Fruit fly (Drosophila melanogaster) whole organism, wandering third instar larva: ENCODE data around the gene CG5199.

Source experiments
- Abd-B ChIP-seq: fragments of >200 bp; optimal IDR thresholded peaks from 2 replicates; lab custom pipeline; 2017; ENCODE audit warnings: missing biosample characterization, missing genetic modification characterization
- CG9705 ChIP-seq: fragments of 200-800 bp; sonication (Bioruptor generic); optimal IDR thresholded peaks from 2 replicates; lab custom pipeline; 2018; ENCODE audit warnings: missing biosample characterization, mild to moderate bottlenecking, missing genetic modification characterization
- Dfd ChIP-seq: fragments of >200 bp; optimal IDR thresholded peaks from 2 replicates; lab custom pipeline; 2017; ENCODE audit warnings: missing biosample characterization, missing genetic modification characterization
- GATAd ChIP-seq: sonication (Bioruptor generic); optimal IDR thresholded peaks from 2 replicates; lab custom pipeline; 2016; ENCODE audit warnings: missing biosample characterization, missing genetic modification characterization
- HLH106 ChIP-seq: fragments of 200-800 bp; optimal IDR thresholded peaks from 3 replicates; lab custom pipeline; 2019; ENCODE audit warnings: missing biosample characterization, mild to moderate bottlenecking, missing genetic modification characterization, moderate library complexity
- Hnf4 ChIP-seq: fragments of 200-800 bp; sonication (Bioruptor generic); optimal IDR thresholded peaks from 2 replicates; lab custom pipeline; 2016; ENCODE audit warnings: missing biosample characterization, mild to moderate bottlenecking, missing genetic modification characterization
- Hr78 ChIP-seq: fragments of >200 bp; optimal IDR thresholded peaks from 2 replicates; lab custom pipeline; 2017; ENCODE audit warnings: missing biosample characterization, missing genetic modification characterization
- Hr83 ChIP-seq: fragments of 200-300 bp; sonication (Bioruptor generic); optimal IDR thresholded peaks from 2 replicates; lab custom pipeline; 2016; ENCODE audit warnings: missing biosample characterization, mild to moderate bottlenecking, missing genetic modification characterization, moderate library complexity; ENCODE audit not compliant: poor library complexity, severe bottlenecking
- Jra ChIP-seq: sonication (Bioruptor generic); optimal IDR thresholded peaks from 2 replicates; lab custom pipeline; 2016; ENCODE audit warnings: missing biosample characterization, missing genetic modification characterization
- Myc ChIP-seq: fragments of >200 bp; optimal IDR thresholded peaks from 2 replicates; lab custom pipeline; 2017
- N ChIP-seq: fragments of >200 bp; optimal IDR thresholded peaks from 2 replicates; lab custom pipeline; 2018; ENCODE audit warnings: missing biosample characterization, missing external identifiers, missing genetic modification characterization
- OdsH ChIP-seq: fragments of 200-800 bp; sonication (Bioruptor generic); optimal IDR thresholded peaks from 2 replicates; lab custom pipeline; 2016; ENCODE audit warnings: missing biosample characterization, mild to moderate bottlenecking, missing genetic modification characterization
- Rel ChIP-seq, 2 experiments: fragments of 200-800 bp; sonication (Bioruptor generic) in 1 of 2; optimal IDR thresholded peaks; 2 replicates in 1 of 2; 3 replicates in 1 of 2; lab custom pipeline; 2016 to 2019; ENCODE audit warnings: mild to moderate bottlenecking in 2 of 2, missing biosample characterization in 2 of 2, missing genetic modification characterization in 2 of 2, moderate library complexity in 1 of 2
- Sp1 ChIP-seq: fragments of 200-800 bp; sonication (Bioruptor generic); optimal IDR thresholded peaks from 3 replicates; lab custom pipeline; 2019; ENCODE audit warnings: missing biosample characterization, mild to moderate bottlenecking, missing genetic modification characterization, moderate library complexity
- Vsx2 ChIP-seq: fragments of 200-300, 225-300 bp; sonication (Bioruptor generic); optimal IDR thresholded peaks from 2 replicates; lab custom pipeline; 2018; ENCODE audit warnings: missing biosample characterization, missing genetic modification characterization; ENCODE audit not compliant: partially characterized antibody
- br ChIP-seq: fragments of 200-800 bp; sonication (Bioruptor generic); optimal IDR thresholded peaks from 2 replicates; lab custom pipeline; 2016; ENCODE audit warnings: missing biosample characterization, missing genetic modification characterization
- brk ChIP-seq: fragments of 200-800 bp; sonication (Bioruptor generic); optimal IDR thresholded peaks from 2 replicates; lab custom pipeline; 2016; ENCODE audit warnings: missing biosample characterization, mild to moderate bottlenecking, missing genetic modification characterization
- dl ChIP-seq, 2 experiments: fragments of 175-275, 200-275 bp in 1 of 2; fragments of 200-275 bp in 1 of 2; sonication (Bioruptor generic); optimal IDR thresholded peaks; lab custom pipeline; 2018; ENCODE audit warnings: mild to moderate bottlenecking in 2 of 2, missing biosample characterization in 2 of 2, missing genetic modification characterization in 2 of 2, moderate library complexity in 2 of 2; ENCODE audit not compliant: partially characterized antibody in 2 of 2, insufficient read depth in 1 of 2
- dmrt93B ChIP-seq: fragments of 200-800 bp; sonication (Bioruptor generic); optimal IDR thresholded peaks from 2 replicates; lab custom pipeline; 2018; ENCODE audit warnings: missing biosample characterization, mild to moderate bottlenecking, missing genetic modification characterization
- ey ChIP-seq: fragments of 200-800 bp; sonication (Bioruptor generic); optimal IDR thresholded peaks from 2 replicates; lab custom pipeline; 2016; ENCODE audit warnings: missing biosample characterization, missing genetic modification characterization
- foxo ChIP-seq, 2 experiments: fragments of 200-800 bp; sonication (Bioruptor generic); optimal IDR thresholded peaks; 2 replicates in 1 of 2; 3 replicates in 1 of 2; lab custom pipeline; 2016 to 2017; ENCODE audit warnings: missing biosample characterization in 2 of 2, missing genetic modification characterization in 2 of 2
- fru ChIP-seq: fragments of 200-800 bp; sonication (Bioruptor generic); optimal IDR thresholded peaks from 3 replicates; lab custom pipeline; 2016; ENCODE audit warnings: missing biosample characterization, mild to moderate bottlenecking, missing genetic modification characterization
- h ChIP-seq: fragments of 200-800 bp; sonication (Bioruptor generic); optimal IDR thresholded peaks from 3 replicates; lab custom pipeline; 2016; ENCODE audit warnings: missing biosample characterization, mild to moderate bottlenecking, missing genetic modification characterization
- jim ChIP-seq: fragments of 175-275, 200-325 bp; sonication (Bioruptor generic); optimal IDR thresholded peaks from 2 replicates; lab custom pipeline; 2016; ENCODE audit warnings: missing biosample characterization, mild to moderate bottlenecking, missing genetic modification characterization
- lola ChIP-seq: fragments of >200 bp; optimal IDR thresholded peaks from 2 replicates; lab custom pipeline; 2017; ENCODE audit warnings: missing biosample characterization, missing genetic modification characterization
- pan ChIP-seq: fragments of >200 bp; optimal IDR thresholded peaks from 2 replicates; lab custom pipeline; 2017
- psq ChIP-seq: fragments of 200-800 bp; sonication (Bioruptor generic); optimal IDR thresholded peaks from 3 replicates; lab custom pipeline; 2017; ENCODE audit warnings: missing biosample characterization, mild to moderate bottlenecking, missing genetic modification characterization, moderate library complexity
- rgr ChIP-seq: fragments of 200-800 bp; sonication (Bioruptor generic); optimal IDR thresholded peaks from 3 replicates; lab custom pipeline; 2016; ENCODE audit warnings: missing biosample characterization, mild to moderate bottlenecking, missing genetic modification characterization
- sage ChIP-seq: fragments of 200-800 bp; sonication (Bioruptor generic); optimal IDR thresholded peaks from 2 replicates; lab custom pipeline; 2016; ENCODE audit warnings: missing biosample characterization, mild to moderate bottlenecking, missing genetic modification characterization
- sv ChIP-seq: fragments of 200-800 bp; sonication (Bioruptor generic); optimal IDR thresholded peaks from 3 replicates; lab custom pipeline; 2016; ENCODE audit warnings: missing biosample characterization, missing genetic modification characterization
- tai ChIP-seq: sonication (Bioruptor generic); optimal IDR thresholded peaks from 2 replicates; lab custom pipeline; 2016; ENCODE audit warnings: missing biosample characterization, missing genetic modification characterization
- woc ChIP-seq: sonication (Bioruptor generic); optimal IDR thresholded peaks from 2 replicates; lab custom pipeline; 2016; ENCODE audit warnings: missing biosample characterization, mild to moderate bottlenecking, missing genetic modification characterization

CG5199 gene

dm6 chr3L:20472607-20473006 is 19.9 kb upstream of the CG5199 start:
- TF ChIP-seq psq: no peak
- no peak for TF ChIP-seq h (GFP tag; lab: Kevin White, UChicago)
- no peak for TF ChIP-seq lola (GFP tag; lab: Kevin White, UChicago)
- no peak for TF ChIP-seq HLH106
- no peak for TF ChIP-seq Jra (GFP tag; lab: Kevin White, UChicago)
- no peak for TF ChIP-seq jim (GFP tag; lab: Kevin White, UChicago)
- TF ChIP-seq Abd-B (GFP tag; lab: Kevin White, UChicago): no peak
- TF ChIP-seq OdsH (GFP tag; lab: Kevin White, UChicago): no peak
- TF ChIP-seq Hnf4 (GFP tag; lab: Kevin White, UChicago): no peak
- TF ChIP-seq Dfd (GFP tag; lab: Kevin White, UChicago): no peak
- TF ChIP-seq rgr (GFP tag; lab: Kevin White, UChicago): no peak
- TF ChIP-seq Hr83 (GFP tag; lab: Kevin White, UChicago): no peak
- TF ChIP-seq GATAd (GFP tag; lab: Kevin White, UChicago): no peak
- TF ChIP-seq brk (GFP tag; lab: Kevin White, UChicago): no peak
- no peak for TF ChIP-seq dl (GFP tag; optimal IDR thresholded peaks at IDR 0.05; lab: Kevin White, UChicago; ENCODE audit: insufficient read depth in 1 of 2, partially characterized antibody in 2 of 2)
- TF ChIP-seq ey (GFP tag; lab: Kevin White, UChicago): no peak
- no peak for TF ChIP-seq sage (GFP tag; lab: Kevin White, UChicago)
- TF ChIP-seq foxo (GFP tag; optimal IDR thresholded peaks at IDR 0.05; lab: Kevin White, UChicago): no peak
- no peak for TF ChIP-seq sv

dm6 chr3L:20471499-20472313 is 19.0 kb upstream of the CG5199 start:
- TF ChIP-seq Sp1 (GFP tag; lab: Kevin White, UChicago) (peak; percentile 6), woc (no peak), Hr83 (GFP tag; lab: Kevin White, UChicago) (peak; percentile 27), Vsx2 (GFP tag; lab: Kevin White, UChicago) (no peak), N (GFP tag; lab: Kevin White, UChicago) (no peak), dmrt93B (GFP tag; lab: Kevin White, UChicago) (no peak), Hnf4 (GFP tag; lab: Kevin White, UChicago) (peak; percentile 12), rgr (GFP tag; lab: Kevin White, UChicago) (peak; percentile 72), foxo (GFP tag; optimal IDR thresholded peaks at IDR 0.05; lab: Kevin White, UChicago) (peak in 1 of 2 experiments; percentile 41), sage (GFP tag; lab: Kevin White, UChicago) (no peak), tai (GFP tag; lab: Kevin White, UChicago) (peak; percentile 9), br (GFP tag; lab: Kevin White, UChicago) (peak; percentile 31), Rel (GFP tag; optimal IDR thresholded peaks at IDR 0.05; lab: Kevin White, UChicago) (no peak), Rel (tag; optimal IDR thresholded peaks at IDR 0.05; lab: Kevin White, UChicago) (peak; percentile 38), CG9705 (no peak), Myc (lab: Kevin White, UChicago) (no peak), OdsH (GFP tag; lab: Kevin White, UChicago) (peak; percentile 18), HLH106 (peak; percentile 9), h (GFP tag; lab: Kevin White, UChicago) (peak; percentile 21), brk (GFP tag; lab: Kevin White, UChicago) (peak; percentile 19), Abd-B (GFP tag; lab: Kevin White, UChicago) (no peak), fru (peak; percentile 48), Hr78 (no peak), pan (lab: Kevin White, UChicago) (no peak)

DNA sequence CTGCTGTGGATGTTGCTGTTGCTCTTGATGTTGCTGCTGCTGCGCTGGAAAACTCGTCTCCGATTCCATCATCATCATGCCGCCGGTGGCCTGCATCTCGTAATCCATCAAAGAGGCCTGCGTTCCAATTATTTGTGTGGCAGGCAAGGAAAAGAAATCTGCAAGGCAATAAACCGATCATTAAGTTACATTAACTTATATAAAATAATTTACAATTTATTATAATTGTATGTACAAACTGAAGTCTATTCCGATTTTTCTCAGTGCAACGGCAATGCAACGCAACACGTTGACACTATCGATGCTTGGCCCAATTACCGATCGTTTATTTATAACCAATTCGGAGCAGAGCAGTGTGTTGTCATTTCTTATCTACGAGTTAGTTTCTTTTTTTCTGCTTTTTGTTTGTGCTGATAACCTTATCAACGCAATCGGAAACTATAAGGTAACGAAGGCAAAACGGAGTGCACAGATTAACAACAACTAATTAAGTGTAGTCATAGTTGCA is 18.4 kb upstream of the CG5199 start:
- TF ChIP-seq HLH106 (no peak), Rel (GFP tag; optimal IDR thresholded peaks at IDR 0.05; lab: Kevin White, UChicago) (no peak), Rel (tag; optimal IDR thresholded peaks at IDR 0.05; lab: Kevin White, UChicago) (no peak), Myc (lab: Kevin White, UChicago) (no peak)
